Worm (Caenorhabditis elegans): ENCODE measurements around the gene C40A11.6.

C40A11.6 gene

ce11 chrII:2114488-2114887 lies 31.0 kb downstream of the C40A11.6 start:
- TF ChIP-seq blmp-1 (tag; optimal IDR thresholded peaks at IDR 0.05) (no peak), drap-1 (GFP tag; optimal IDR thresholded peaks at IDR 0.05) (no peak), pha-4 (tag; optimal IDR thresholded peaks at IDR 0.05) (no peak), lin-13 (tag; optimal IDR thresholded peaks at IDR 0.05) (no peak), nhr-76 (tag; optimal IDR thresholded peaks at IDR 0.05) (no peak), ceh-83 (GFP tag; optimal IDR thresholded peaks at IDR 0.05) (no peak), flh-1 (GFP tag; optimal IDR thresholded peaks at IDR 0.05) (no peak), mep-1 (tag; optimal IDR thresholded peaks at IDR 0.05) (no peak), M03D4.4 (tag; optimal IDR thresholded peaks at IDR 0.05) (no peak), nhr-237 (tag; optimal IDR thresholded peaks at IDR 0.05) (no peak), ces-1 (GFP tag; optimal IDR thresholded peaks at IDR 0.05) (no peak), sptf-1 (tag; optimal IDR thresholded peaks at IDR 0.05) (no peak), tbx-8 (GFP tag; optimal IDR thresholded peaks at IDR 0.05) (no peak), snpc-4 (tag; optimal IDR thresholded peaks at IDR 0.05) (no peak), elt-1 (tag; optimal IDR thresholded peaks at IDR 0.05; ENCODE audit: borderline replicate concordance, insufficient read depth) (no peak)

- no peak for TF ChIP-seq bed-3 (GFP tag; optimal IDR thresholded peaks at IDR 0.05)
- no peak for TF ChIP-seq hlh-1 (tag; optimal IDR thresholded peaks at IDR 0.05)
- TF ChIP-seq drap-1 (GFP tag; optimal IDR thresholded peaks at IDR 0.05) = no peak
- TF ChIP-seq unc-120 (tag; optimal IDR thresholded peaks at IDR 0.05; ENCODE audit: poor library complexity, severe bottlenecking) = no peak
- no peak for TF ChIP-seq ceh-83 (GFP tag; optimal IDR thresholded peaks at IDR 0.05)
- TF ChIP-seq lin-13 (tag; optimal IDR thresholded peaks at IDR 0.05) = no peak
- no peak for TF ChIP-seq nhr-28 (tag; optimal IDR thresholded peaks at IDR 0.05)
- TF ChIP-seq ces-1 (GFP tag; optimal IDR thresholded peaks at IDR 0.05) = no peak
- TF ChIP-seq elt-1 (tag; optimal IDR thresholded peaks at IDR 0.05; ENCODE audit: borderline replicate concordance, insufficient read depth) = no peak
- TF ChIP-seq lin-32 (GFP tag; optimal IDR thresholded peaks at IDR 0.05) = no peak
- TF ChIP-seq flh-1 (GFP tag; optimal IDR thresholded peaks at IDR 0.05) = no peak
- TF ChIP-seq nhr-12 (tag; optimal IDR thresholded peaks at IDR 0.05) = no peak
- TF ChIP-seq ceh-43 (GFP tag; optimal IDR thresholded peaks at IDR 0.05) = no peak
Measured at ce11 chrII:2112948-2113347, 32.5 kb downstream of the C40A11.6 start, which contains the start of gene R52.6. R52.6 (minus strand) TSS chrII:2113048.

- TF ChIP-seq hlh-1 (tag; optimal IDR thresholded peaks at IDR 0.05) = no peak
- no peak for TF ChIP-seq nhr-76 (tag; optimal IDR thresholded peaks at IDR 0.05)
- no peak for TF ChIP-seq ztf-11 (tag; optimal IDR thresholded peaks at IDR 0.05)
- TF ChIP-seq bed-3 (GFP tag; optimal IDR thresholded peaks at IDR 0.05) = no peak
- no peak for TF ChIP-seq flh-1 (GFP tag; optimal IDR thresholded peaks at IDR 0.05)
- no peak for TF ChIP-seq unc-39 (tag; optimal IDR thresholded peaks at IDR 0.05)
- no peak for TF ChIP-seq mab-5 (tag; optimal IDR thresholded peaks at IDR 0.05)
- no peak for TF ChIP-seq unc-62 (GFP tag; optimal IDR thresholded peaks at IDR 0.05)
- TF ChIP-seq lsy-2 (tag; optimal IDR thresholded peaks at IDR 0.05) = no peak
- TF ChIP-seq cnd-1 (tag; optimal IDR thresholded peaks at IDR 0.05) = no peak
- no peak for TF ChIP-seq ces-1 (GFP tag; optimal IDR thresholded peaks at IDR 0.05)
- no peak for TF ChIP-seq elt-1 (tag; optimal IDR thresholded peaks at IDR 0.05; ENCODE audit: borderline replicate concordance, insufficient read depth)
Measured at ce11 chrII:2109943-2110342, 35.5 kb downstream of the C40A11.6 start, which contains the start of gene R52.5. R52.5 (minus strand) TSS chrII:2110043.

ce11 chrII:2108295-2108694 lies 37.2 kb downstream of the C40A11.6 start, which contains the start of gene R52.4:
R52.4 (minus strand) TSS chrII:2108395.
- no peak for TF ChIP-seq unc-39 (tag; optimal IDR thresholded peaks at IDR 0.05)
- no peak for TF ChIP-seq elt-3 (tag; optimal IDR thresholded peaks at IDR 0.05)
- no peak for TF ChIP-seq bed-3 (GFP tag; optimal IDR thresholded peaks at IDR 0.05)
- TF ChIP-seq lin-32 (GFP tag; optimal IDR thresholded peaks at IDR 0.05) = no peak
- TF ChIP-seq sem-2 (GFP tag; optimal IDR thresholded peaks at IDR 0.05) = no peak
- no peak for TF ChIP-seq nhr-76 (tag; optimal IDR thresholded peaks at IDR 0.05)
- TF ChIP-seq lsy-2 (tag; optimal IDR thresholded peaks at IDR 0.05) = no peak
- TF ChIP-seq mep-1 (tag; optimal IDR thresholded peaks at IDR 0.05) = no peak
- TF ChIP-seq cnd-1 (tag; optimal IDR thresholded peaks at IDR 0.05) = no peak
- no peak for TF ChIP-seq unc-120 (tag; optimal IDR thresholded peaks at IDR 0.05; ENCODE audit: poor library complexity, severe bottlenecking)
- TF ChIP-seq ceh-39 (tag; optimal IDR thresholded peaks at IDR 0.05) = no peak
